Fruit fly (Drosophila melanogaster) whole organism, embryonic: ENCODE results near the gene CG4953.

ENCODE experiments used
- BEAF-32 ChIP-seq: fragments of 200-800 bp; sonication (Bioruptor generic); optimal IDR thresholded peaks from 3 replicates; lab custom pipeline; 2017; ENCODE audit warnings: missing biosample characterization, missing genetic modification characterization, mild to moderate bottlenecking, moderate library complexity, missing genetic modification reagents
- CG1024 ChIP-seq: fragments of 200-800 bp; sonication (Bioruptor generic); IDR thresholded peaks from 2 replicates; pipeline ENCODE4 v1.3.6; 2022; ENCODE audit warnings: missing biosample characterization, missing genetic modification characterization
- CG10959 ChIP-seq: fragments of 200-800 bp; sonication (Bioruptor generic); IDR thresholded peaks from 2 replicates; pipeline ENCODE4 v1.3.6; 2022; ENCODE audit warnings: missing biosample characterization, missing genetic modification characterization
- CG12659 ChIP-seq: fragments of 200-800 bp; sonication (Bioruptor generic); optimal IDR thresholded peaks from 3 replicates; lab custom pipeline; 2017; ENCODE audit warnings: mild to moderate bottlenecking, missing biosample characterization, missing genetic modification reagents, missing genetic modification characterization
- CG18011 ChIP-seq: fragments of 200-800 bp; sonication (Bioruptor generic); optimal IDR thresholded peaks from 2 replicates; lab custom pipeline; 2017; ENCODE audit warnings: missing biosample characterization, missing genetic modification characterization, mild to moderate bottlenecking, moderate library complexity, missing genotype
- CG2116 ChIP-seq: fragments of 200-800 bp; sonication (Bioruptor generic); optimal IDR thresholded peaks from 3 replicates; lab custom pipeline; 2018; ENCODE audit warnings: missing biosample characterization, mild to moderate bottlenecking, missing genetic modification characterization
- CG2712 ChIP-seq: fragments of 200-800 bp; optimal IDR thresholded peaks from 3 replicates; lab custom pipeline; 2019; ENCODE audit warnings: missing biosample characterization, mild to moderate bottlenecking, missing genetic modification characterization, moderate library complexity
- CG30020 ChIP-seq: fragments of 200-800 bp; optimal IDR thresholded peaks from 2 replicates; lab custom pipeline; 2019; ENCODE audit warnings: missing biosample characterization, mild to moderate bottlenecking, missing genetic modification characterization, moderate library complexity
- CG31224 ChIP-seq: fragments of 200-800 bp; sonication (Bioruptor generic); IDR thresholded peaks from 2 replicates; pipeline ENCODE4 v1.3.6; 2022; ENCODE audit warnings: missing biosample characterization, missing genetic modification characterization
- CG4617 ChIP-seq: fragments of 200-800 bp; sonication (Bioruptor generic); optimal IDR thresholded peaks from 3 replicates; lab custom pipeline; 2016; ENCODE audit warnings: missing biosample characterization, missing genetic modification characterization, borderline replicate concordance
- CG5245 ChIP-seq: fragments of 200-800 bp; sonication (Bioruptor generic); optimal IDR thresholded peaks from 3 replicates; lab custom pipeline; 2016; ENCODE audit warnings: missing biosample characterization, missing genetic modification characterization
- CG7556 ChIP-seq: fragments of 200-800 bp; sonication (Bioruptor generic); optimal IDR thresholded peaks from 2 replicates; lab custom pipeline; 2017; ENCODE audit warnings: missing biosample characterization, mild to moderate bottlenecking, missing genetic modification characterization
- CG9215 ChIP-seq: fragments of 200-800 bp; sonication (Bioruptor generic); IDR thresholded peaks from 2 replicates; pipeline ENCODE4 v1.3.6; 2022; ENCODE audit warnings: missing biosample characterization, missing genetic modification characterization
- CkIIα-i1 ChIP-seq: fragments of 200-800 bp; sonication (Bioruptor generic); IDR thresholded peaks from 2 replicates; pipeline ENCODE4 v1.3.6; 2022; ENCODE audit warnings: missing biosample characterization, missing genetic modification characterization
- Dek ChIP-seq: fragments of 200-800 bp; sonication (Bioruptor generic); optimal IDR thresholded peaks from 3 replicates; lab custom pipeline; 2019; ENCODE audit warnings: missing biosample characterization, mild to moderate bottlenecking, missing genetic modification characterization, moderate library complexity
- Dll ChIP-seq: fragments of 200-800 bp; sonication (Bioruptor generic); IDR thresholded peaks from 4 replicates; pipeline ENCODE4 v1.3.6; 2022; ENCODE audit warnings: missing biosample characterization, missing genetic modification characterization; ENCODE audit not compliant: partially characterized antibody
- Elba2 ChIP-seq: fragments of 200-800 bp; sonication (Bioruptor generic); optimal IDR thresholded peaks from 3 replicates; lab custom pipeline; 2016; ENCODE audit warnings: missing biosample characterization, missing genetic modification characterization
- MBD-R2 ChIP-seq: fragments of 200-800 bp; sonication (Bioruptor generic); IDR thresholded peaks from 2 replicates; pipeline ENCODE4 v1.3.6; 2022; ENCODE audit warnings: missing biosample characterization, missing genetic modification characterization
- NFAT ChIP-seq: fragments of 200-800 bp; sonication (Bioruptor generic); IDR thresholded peaks from 2 replicates; pipeline ENCODE4 v1.3.6; 2022; ENCODE audit warnings: missing biosample characterization, missing genetic modification characterization
- Opbp ChIP-seq: fragments of 200-800 bp; sonication (Bioruptor generic); IDR thresholded peaks from 3 replicates; pipeline ENCODE4 v1.3.6; 2022; ENCODE audit warnings: missing biosample characterization, missing genetic modification characterization; ENCODE audit not compliant: partially characterized antibody
- Scr ChIP-seq: fragments of 200-800 bp; sonication (Bioruptor generic); IDR thresholded peaks from 2 replicates; pipeline ENCODE4 v1.3.6; 2022; ENCODE audit warnings: missing biosample characterization, missing genetic modification characterization; ENCODE audit not compliant: partially characterized antibody
- Sry-δ ChIP-seq: fragments of 200-800 bp; sonication (Bioruptor generic); optimal IDR thresholded peaks from 2 replicates; lab custom pipeline; 2016; ENCODE audit warnings: missing biosample characterization, missing genetic modification characterization
- TFAM ChIP-seq: fragments of 200-800 bp; sonication (Bioruptor generic); optimal IDR thresholded peaks from 2 replicates; lab custom pipeline; 2017; ENCODE audit warnings: missing biosample characterization, missing genetic modification characterization, inconsistent platforms
- YL-1 ChIP-seq: fragments of 200-800 bp; sonication (Bioruptor generic); optimal IDR thresholded peaks from 3 replicates; lab custom pipeline; 2017; ENCODE audit warnings: missing biosample characterization, mild to moderate bottlenecking, missing genetic modification characterization
- ab ChIP-seq: fragments of 200-800 bp; sonication (Bioruptor generic); optimal IDR thresholded peaks from 2 replicates; lab custom pipeline; 2016; ENCODE audit warnings: missing biosample characterization, missing genetic modification characterization
- abd-A ChIP-seq: fragments of 200-800 bp; sonication (Bioruptor generic); optimal IDR thresholded peaks from 3 replicates; lab custom pipeline; 2019; ENCODE audit warnings: missing biosample characterization, mild to moderate bottlenecking, missing genetic modification characterization, moderate library complexity
- al ChIP-seq: fragments of 200-800 bp; sonication (Bioruptor generic); IDR thresholded peaks from 2 replicates; pipeline ENCODE4 v1.3.6; 2022; ENCODE audit warnings: missing biosample characterization, missing genetic modification characterization
- amos ChIP-seq: fragments of 200-800 bp; sonication (Bioruptor generic); IDR thresholded peaks from 2 replicates; pipeline ENCODE4 v1.3.6; 2022; ENCODE audit warnings: missing biosample characterization, missing genetic modification characterization; ENCODE audit not compliant: partially characterized antibody
- bbx ChIP-seq: fragments of 200-800 bp; sonication (Bioruptor generic); IDR thresholded peaks from 2 replicates; pipeline ENCODE4 v1.3.6; 2022; ENCODE audit warnings: missing biosample characterization, missing genetic modification characterization; ENCODE audit not compliant: partially characterized antibody
- btn ChIP-seq: fragments of 200-800 bp; sonication (Bioruptor generic); optimal IDR thresholded peaks from 2 replicates; lab custom pipeline; 2016; ENCODE audit warnings: missing biosample characterization, missing genetic modification characterization
- corto ChIP-seq: fragments of 200-800 bp; sonication (Bioruptor generic); optimal IDR thresholded peaks from 2 replicates; lab custom pipeline; 2016; ENCODE audit warnings: missing biosample characterization, mild to moderate bottlenecking, missing genetic modification characterization, moderate library complexity
- da ChIP-seq: fragments of 200-800 bp; sonication (Bioruptor generic); optimal IDR thresholded peaks from 2 replicates; lab custom pipeline; 2016; ENCODE audit warnings: missing biosample characterization, missing genetic modification characterization
- dimm ChIP-seq: fragments of 200-800 bp; sonication (Bioruptor generic); IDR thresholded peaks from 2 replicates; pipeline ENCODE4 v1.3.6; 2022; ENCODE audit warnings: missing biosample characterization, missing genetic modification characterization
- eve ChIP-seq, 2 experiments: fragments of >200 bp; optimal IDR thresholded peaks; 2 replicates each; lab custom pipeline; 2017; ENCODE audit warnings: missing biosample characterization in 2 of 2, missing genetic modification characterization in 2 of 2
- fd96Cb ChIP-seq: fragments of 200-800 bp; sonication (Bioruptor generic); optimal IDR thresholded peaks from 2 replicates; lab custom pipeline; 2018; ENCODE audit warnings: missing biosample characterization, mild to moderate bottlenecking, missing genetic modification characterization, moderate library complexity
- knrl ChIP-seq: fragments of 200-800 bp; sonication (Bioruptor generic); IDR thresholded peaks from 3 replicates; pipeline ENCODE4 v1.3.6; 2022; ENCODE audit warnings: missing biosample characterization, missing genetic modification characterization; ENCODE audit not compliant: partially characterized antibody
- lbe ChIP-seq: fragments of 200-800 bp; sonication (Bioruptor generic); optimal IDR thresholded peaks from 2 replicates; lab custom pipeline; 2016; ENCODE audit warnings: missing biosample characterization, mild to moderate bottlenecking, missing genetic modification characterization
- pfk ChIP-seq: fragments of 200-800 bp; sonication (Bioruptor generic); optimal IDR thresholded peaks from 2 replicates; lab custom pipeline; 2018; ENCODE audit warnings: missing biosample characterization, mild to moderate bottlenecking, missing genetic modification characterization, moderate library complexity
- pzg ChIP-seq: fragments of 200-800 bp; sonication (Bioruptor generic); optimal IDR thresholded peaks from 3 replicates; lab custom pipeline; 2018; ENCODE audit warnings: missing biosample characterization, mild to moderate bottlenecking, missing genetic modification characterization, moderate library complexity
- row ChIP-seq: fragments of 200-800 bp; sonication (Bioruptor generic); IDR thresholded peaks from 3 replicates; pipeline ENCODE4 v1.3.6; 2022; ENCODE audit warnings: missing biosample characterization, missing genetic modification characterization
- slbo ChIP-seq: fragments of 200-800 bp; sonication (Bioruptor generic); IDR thresholded peaks from 2 replicates; pipeline ENCODE4 v1.3.6; 2022; ENCODE audit warnings: missing biosample characterization, missing genetic modification characterization
- sna ChIP-seq: fragments of 200-800 bp; sonication (Bioruptor generic); IDR thresholded peaks from 2 replicates; pipeline ENCODE4 v1.3.6; 2022; ENCODE audit warnings: missing biosample characterization, missing genetic modification characterization; ENCODE audit not compliant: partially characterized antibody
- stc ChIP-seq: fragments of 200-800 bp; sonication (Bioruptor generic); IDR thresholded peaks from 2 replicates; pipeline ENCODE4 v1.3.6; 2022; ENCODE audit warnings: missing biosample characterization, missing genetic modification characterization
- toy ChIP-seq: fragments of 200-800 bp; sonication (Bioruptor generic); IDR thresholded peaks from 2 replicates; pipeline ENCODE4 v1.3.6; 2022; ENCODE audit warnings: missing biosample characterization, missing genetic modification characterization
- trem ChIP-seq: fragments of 200-800 bp; optimal IDR thresholded peaks from 3 replicates; lab custom pipeline; 2019; ENCODE audit warnings: missing biosample characterization, mild to moderate bottlenecking, missing genetic modification characterization, moderate library complexity
- unc-4 ChIP-seq: fragments of 200-800 bp; sonication (Bioruptor generic); IDR thresholded peaks from 2 replicates; pipeline ENCODE4 v1.3.6; 2022; ENCODE audit warnings: missing biosample characterization, missing genetic modification characterization; ENCODE audit not compliant: partially characterized antibody

CG4953 gene

dm6 chr2L:10263830-10264634, 2.5 kb upstream of the CG4953 start, which contains the start of gene REPTOR-BP (continued):
- TF ChIP-seq corto (GFP tag; lab: Kevin White, UChicago) (peak; percentile 76), CG1024 (GFP tag; lab: Robert Waterston, UW) (peak; percentile 28; the same call in 1 of the 2 replicates), CG10959 (no peak), CG30020 (tag; lab: Kevin White, UChicago) (peak; percentile 97), CG4617 (GFP tag; lab: Kevin White, UChicago) (peak; percentile 5), fd96Cb (tag; lab: Kevin White, UChicago) (no peak), Elba2 (peak; percentile 48), slbo (GFP tag; lab: Robert Waterston, UW) (no peak), eve (GFP tag; optimal IDR thresholded peaks at IDR 0.05; lab: Kevin White, UChicago) (peak in 1 of 2 experiments; percentile 44)

dm6 chr2L:10265129-10265528, 1.4 kb upstream of the CG4953 start, which contains the start of gene Mob3:
TSS of gene Mob3 (plus strand) at chr2L:10265336.
- TF ChIP-seq Opbp (GFP tag; lab: Robert Waterston, UW) (peak; percentile 55; the same call in 1 of the 3 replicates), Dek (tag; lab: Kevin White, UChicago) (no peak), lbe (GFP tag; lab: Kevin White, UChicago) (peak; percentile 51), al (GFP tag; lab: Robert Waterston, UW) (no peak), YL-1 (GFP tag; lab: Kevin White, UChicago) (peak; percentile 53), CG9215 (GFP tag; lab: Robert Waterston, UW) (no peak), amos (GFP tag; lab: Robert Waterston, UW) (peak; percentile 52; the same call in 1 of the 2 replicates), bbx (GFP tag; lab: Robert Waterston, UW) (peak; percentile 34; the same call in 1 of the 2 replicates), trem (tag; lab: Kevin White, UChicago) (peak; percentile 23), abd-A (tag; lab: Kevin White, UChicago) (no peak), Scr (GFP tag; lab: Robert Waterston, UW) (peak; percentile 58), CG31224 (no peak), CG7556 (GFP tag; lab: Kevin White, UChicago) (no peak), BEAF-32 (GFP tag; lab: Kevin White, UChicago) (peak; percentile 63), CG2116 (no peak), TFAM (GFP tag; lab: Kevin White, UChicago) (no peak), knrl (GFP tag; lab: Robert Waterston, UW) (no peak), pfk (GFP tag; lab: Kevin White, UChicago) (peak; percentile 95), unc-4 (GFP tag; lab: Robert Waterston, UW) (peak; percentile 35; the same call in 1 of the 2 replicates), Dll (GFP tag; lab: Robert Waterston, UW) (peak; percentile 55; the same call in 1 of the 4 replicates), CG18011 (GFP tag; lab: Kevin White, UChicago) (no peak), eve (GFP tag; optimal IDR thresholded peaks at IDR 0.05; lab: Kevin White, UChicago) (peak in 1 of 2 experiments; percentile 56), da (GFP tag; lab: Kevin White, UChicago) (no peak), pzg (GFP tag; lab: Kevin White, UChicago) (peak; percentile 37), btn (GFP tag; lab: Kevin White, UChicago) (no peak), row (peak; percentile 42; the same call in 1 of the 3 replicates), ab (GFP tag; lab: Kevin White, UChicago) (no peak), Sry-δ (GFP tag; lab: Kevin White, UChicago) (peak; percentile 63), sna (0 out of 2 replicates have a peak, but pooled peaks have one; percentile 24), CG12659 (GFP tag; lab: Kevin White, UChicago) (peak; percentile 31), CG2712 (tag; lab: Kevin White, UChicago) (peak; percentile 22), MBD-R2 (GFP tag; lab: Robert Waterston, UW) (peak; percentile 68), dimm (GFP tag; lab: Robert Waterston, UW) (no peak), CG5245 (GFP tag; lab: Kevin White, UChicago) (no peak), CkIIα-i1 (GFP tag; lab: Robert Waterston, UW) (no peak), toy (GFP tag; lab: Robert Waterston, UW) (no peak), stc (no peak), NFAT (GFP tag; lab: Robert Waterston, UW) (no peak)
